Worm (Caenorhabditis elegans): ENCODE results near the gene ZK813.7.

The ZK813.7 gene

DNA sequence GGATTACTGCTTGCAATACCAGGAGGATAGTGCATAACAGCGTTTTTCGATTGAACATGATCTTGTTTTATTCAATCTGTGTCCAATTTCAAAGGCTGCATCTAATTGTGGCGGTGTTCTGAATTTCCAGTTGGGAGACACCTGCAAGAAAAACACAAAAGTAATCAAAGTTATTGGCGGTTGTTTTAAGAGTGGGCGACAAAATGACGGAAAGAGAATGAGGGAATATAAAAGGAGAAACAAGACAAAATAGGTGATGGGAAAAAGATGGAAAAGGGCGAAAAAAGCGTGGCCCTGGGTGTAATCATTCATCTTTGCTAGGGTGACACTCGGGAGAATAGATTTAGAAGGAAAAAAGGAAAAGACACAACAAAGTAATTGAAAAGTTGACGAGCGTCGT is 21.2 kb downstream of the ZK813.7 start, which contains the start of the genes ZK377.15 and sax-3:
Gene ZK377.15 (minus strand): TSS at position 101 of the 400 bp plus-strand sequence.
Gene sax-3 (minus strand): TSS at position 143 of the 400 bp plus-strand sequence.
- TF ChIP-seq hmbx-1 (tag; optimal IDR thresholded peaks at IDR 0.05) (no peak), B0310.2 (tag; optimal IDR thresholded peaks at IDR 0.05) (no peak), tra-4 (tag; optimal IDR thresholded peaks at IDR 0.05) (no peak), tbx-37 (GFP tag; conservative IDR thresholded peaks at IDR 0.05) (no peak), scrt-1 (GFP tag; IDR thresholded peaks at IDR 0.05) (no peak), pes-1 (GFP tag; IDR thresholded peaks at IDR 0.05) (no peak), aly-1 (tag; optimal IDR thresholded peaks at IDR 0.05) (no peak), flt-1 (GFP tag; IDR thresholded peaks at IDR 0.05) (no peak)

DNA sequence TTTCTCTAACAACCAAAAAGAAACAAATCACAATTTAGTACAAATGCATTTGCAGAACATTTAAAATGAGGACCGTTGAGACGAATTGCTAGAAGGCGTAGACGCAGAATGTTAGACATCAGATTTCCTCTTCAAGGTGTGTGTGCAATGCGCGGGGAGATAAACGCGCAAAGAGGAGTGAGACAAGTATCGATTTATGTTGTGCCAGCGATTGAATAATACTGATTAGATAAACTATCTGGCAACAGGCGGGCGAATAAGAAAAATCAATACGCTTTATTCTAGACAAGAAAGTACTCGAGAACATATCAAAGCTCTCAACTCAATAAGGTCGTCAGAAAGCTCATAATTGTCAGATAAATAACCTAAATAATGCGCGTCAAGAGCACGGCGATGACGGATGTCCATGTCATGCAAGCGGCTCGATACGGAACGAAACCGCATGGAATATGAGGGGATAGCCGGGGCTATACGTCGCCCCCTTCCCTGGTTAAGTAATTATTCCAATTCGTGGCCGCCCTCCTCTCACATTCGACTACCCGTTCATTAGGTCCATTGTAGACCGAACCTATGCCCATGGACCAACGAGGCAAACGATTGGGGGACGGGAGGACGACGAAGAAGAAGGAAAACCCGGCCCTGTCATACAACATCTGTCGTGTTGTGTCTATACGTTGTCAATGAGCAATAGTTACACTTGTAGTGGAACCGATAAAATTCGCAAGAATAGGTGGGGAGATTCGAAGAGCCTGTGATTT is 22.6 kb downstream of the ZK813.7 start:
- TF ChIP-seq hmbx-1 (tag; optimal IDR thresholded peaks at IDR 0.05), result no peak
- TF ChIP-seq hmg-4 (GFP tag; optimal IDR thresholded peaks at IDR 0.05), result peak; percentile 65

DNA sequence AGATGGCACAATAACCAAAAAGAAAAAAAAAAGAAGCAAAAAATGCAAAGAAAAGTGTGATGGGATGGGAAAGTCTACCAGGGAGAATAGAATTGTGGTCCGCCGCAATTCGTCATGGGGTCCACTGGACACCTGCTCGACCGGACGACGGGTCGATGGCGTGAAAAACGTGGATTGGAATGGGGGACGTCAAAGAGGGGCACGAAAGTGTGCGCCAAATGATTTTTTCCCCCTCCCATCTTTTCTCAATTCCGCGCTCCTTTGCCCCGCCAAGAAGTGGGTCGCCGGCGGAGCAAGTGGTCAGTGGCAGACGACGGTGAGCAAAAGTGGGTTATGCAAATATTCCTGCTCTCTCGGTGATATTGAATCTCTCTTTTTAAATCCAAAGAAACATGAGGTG is 23.3 kb downstream of the ZK813.7 start:
- no peak for TF ChIP-seq tbx-11 (GFP tag; IDR thresholded peaks at IDR 0.05)
- no peak for TF ChIP-seq scrt-1 (GFP tag; IDR thresholded peaks at IDR 0.05)
- TF ChIP-seq flt-1 (GFP tag; IDR thresholded peaks at IDR 0.05), result no peak
- TF ChIP-seq aly-1 (tag; optimal IDR thresholded peaks at IDR 0.05), result no peak
- no peak for TF ChIP-seq ets-7 (tag; optimal IDR thresholded peaks at IDR 0.05)
- TF ChIP-seq ceh-13 (GFP tag; optimal IDR thresholded peaks at IDR 0.05), result no peak
- TF ChIP-seq ama-1 (optimal IDR thresholded peaks at IDR 0.05), result no peak
- no peak for TF ChIP-seq tra-4 (tag; optimal IDR thresholded peaks at IDR 0.05)

DNA sequence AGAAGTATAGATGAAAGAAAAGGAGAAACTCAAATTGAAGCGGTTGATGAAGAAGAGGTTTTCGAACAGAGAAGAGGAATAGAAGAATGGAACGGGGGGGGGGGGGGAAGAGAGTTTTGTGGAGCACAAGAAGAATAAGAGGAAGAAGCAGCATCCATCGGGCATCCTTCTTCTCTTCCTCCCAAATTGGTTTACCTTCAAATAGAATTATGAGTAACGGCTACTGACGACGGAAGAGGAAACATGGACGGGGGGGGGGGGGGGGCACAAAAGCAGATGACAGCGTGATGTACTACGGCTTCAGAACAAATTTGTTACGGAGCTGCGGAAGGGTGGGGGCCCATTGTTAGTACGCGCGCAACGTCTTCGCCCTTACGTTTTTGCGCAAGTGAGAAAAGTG is 24.7 kb downstream of the ZK813.7 start:
- TF ChIP-seq tbx-11 (GFP tag; IDR thresholded peaks at IDR 0.05) (no peak), ceh-13 (GFP tag; optimal IDR thresholded peaks at IDR 0.05) (no peak), pes-1 (GFP tag; IDR thresholded peaks at IDR 0.05) (no peak), hmg-4 (GFP tag; optimal IDR thresholded peaks at IDR 0.05) (no peak), B0310.2 (tag; optimal IDR thresholded peaks at IDR 0.05) (no peak), hmbx-1 (tag; optimal IDR thresholded peaks at IDR 0.05) (no peak), ama-1 (optimal IDR thresholded peaks at IDR 0.05) (no peak), aly-1 (tag; optimal IDR thresholded peaks at IDR 0.05) (no peak), F13C5.2 (tag; optimal IDR thresholded peaks at IDR 0.05) (no peak)

DNA sequence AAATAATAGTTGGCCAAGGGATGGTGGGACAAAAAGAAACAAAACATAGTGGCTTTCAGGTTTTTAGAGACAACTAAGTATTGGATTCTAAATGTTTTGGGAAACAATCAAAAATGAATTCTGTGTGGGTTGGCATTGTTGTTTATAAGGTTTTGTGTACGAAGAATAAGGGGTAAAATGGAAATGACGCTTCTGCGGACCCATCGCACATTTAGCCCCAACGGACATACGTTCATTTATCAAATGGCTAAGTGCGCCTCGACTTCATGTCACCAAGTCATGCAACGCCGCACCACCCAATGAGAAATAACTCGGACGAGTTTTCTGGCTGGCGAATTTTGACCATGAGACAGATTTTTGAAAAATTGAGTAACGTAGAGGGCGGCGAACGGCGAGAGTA is 25.7 kb downstream of the ZK813.7 start:
- TF ChIP-seq hmg-4 (GFP tag; optimal IDR thresholded peaks at IDR 0.05), result no peak
- TF ChIP-seq tbx-11 (GFP tag; IDR thresholded peaks at IDR 0.05), result no peak
- TF ChIP-seq hmbx-1 (tag; optimal IDR thresholded peaks at IDR 0.05), result no peak
- TF ChIP-seq ama-1 (optimal IDR thresholded peaks at IDR 0.05), result no peak
- no peak for TF ChIP-seq scrt-1 (GFP tag; IDR thresholded peaks at IDR 0.05)
- TF ChIP-seq pes-1 (GFP tag; IDR thresholded peaks at IDR 0.05), result no peak
- no peak for TF ChIP-seq B0310.2 (tag; optimal IDR thresholded peaks at IDR 0.05)
- no peak for TF ChIP-seq aly-1 (tag; optimal IDR thresholded peaks at IDR 0.05)

DNA sequence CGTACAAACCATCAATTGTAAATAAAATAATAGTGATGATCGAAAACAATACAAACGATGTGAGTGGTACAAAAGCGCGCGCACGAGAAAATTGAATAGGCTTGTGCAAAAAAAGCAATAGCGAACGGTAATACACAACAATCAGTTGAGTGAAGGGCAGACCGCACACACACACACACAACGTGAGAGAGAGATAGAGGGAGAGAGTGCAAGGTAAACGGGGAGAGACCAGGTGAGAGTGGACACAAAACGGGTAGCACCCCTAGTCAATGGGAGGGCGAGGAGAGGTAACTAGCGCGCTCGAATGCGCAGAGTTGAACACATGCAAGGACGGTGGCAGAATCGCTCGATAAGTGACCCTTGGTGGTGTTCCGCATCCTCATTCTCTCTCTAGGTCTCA is 27.6 kb downstream of the ZK813.7 start:
- TF ChIP-seq hmbx-1 (tag; optimal IDR thresholded peaks at IDR 0.05), result no peak
- peak; percentile 5 for TF ChIP-seq B0310.2 (tag; optimal IDR thresholded peaks at IDR 0.05)
- no peak for TF ChIP-seq ceh-13 (GFP tag; optimal IDR thresholded peaks at IDR 0.05)
- TF ChIP-seq ceh-36 (tag; optimal IDR thresholded peaks at IDR 0.05), result no peak
- no peak for TF ChIP-seq F13C5.2 (tag; optimal IDR thresholded peaks at IDR 0.05)
- 0 out of 2 replicates have a peak, but pooled peaks have one; percentile 26 for TF ChIP-seq pes-1 (GFP tag; IDR thresholded peaks at IDR 0.05)
- TF ChIP-seq tra-4 (tag; optimal IDR thresholded peaks at IDR 0.05), result no peak
- TF ChIP-seq sea-1 (GFP tag; conservative IDR thresholded peaks at IDR 0.05), result 0 out of 2 replicates have a peak, but pooled peaks have one; percentile 30
- TF ChIP-seq aly-1 (tag; optimal IDR thresholded peaks at IDR 0.05), result peak; percentile 2
- TF ChIP-seq hnd-1 (tag; optimal IDR thresholded peaks at IDR 0.05), result no peak
- TF ChIP-seq scrt-1 (GFP tag; IDR thresholded peaks at IDR 0.05), result no peak
- TF ChIP-seq hmg-4 (GFP tag; optimal IDR thresholded peaks at IDR 0.05), result peak; percentile 84
- TF ChIP-seq tbx-11 (GFP tag; IDR thresholded peaks at IDR 0.05), result 0 out of 2 replicates have a peak, but pooled peaks have one; percentile 33
- TF ChIP-seq flt-1 (GFP tag; IDR thresholded peaks at IDR 0.05), result no peak
- TF ChIP-seq ets-7 (tag; optimal IDR thresholded peaks at IDR 0.05), result no peak
- no peak for TF ChIP-seq tbx-37 (GFP tag; conservative IDR thresholded peaks at IDR 0.05)
- no peak for TF ChIP-seq ama-1 (optimal IDR thresholded peaks at IDR 0.05)

DNA sequence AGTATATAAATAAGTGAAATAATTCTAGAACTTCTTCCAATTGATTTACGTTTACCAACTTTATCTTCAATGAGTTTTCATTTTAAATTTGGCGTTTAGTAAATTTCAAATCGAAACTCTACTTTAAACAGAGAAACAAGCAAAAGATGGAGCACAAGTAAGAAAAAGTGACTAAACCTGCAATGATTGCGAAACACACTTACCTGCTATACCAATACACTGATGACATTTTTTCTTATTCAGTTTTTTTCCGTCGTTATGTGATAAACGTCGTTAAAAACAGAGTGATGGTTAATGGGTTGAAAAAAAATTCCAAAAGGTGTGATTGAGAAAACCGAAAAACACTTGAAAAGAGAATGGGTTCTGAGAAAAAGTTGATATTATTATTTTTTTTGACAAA is 29.2 kb downstream of the ZK813.7 start:
- TF ChIP-seq ceh-36 (tag; optimal IDR thresholded peaks at IDR 0.05) (no peak), flt-1 (GFP tag; IDR thresholded peaks at IDR 0.05) (no peak), hmg-4 (GFP tag; optimal IDR thresholded peaks at IDR 0.05) (no peak), tbx-37 (GFP tag; conservative IDR thresholded peaks at IDR 0.05) (no peak), ceh-13 (GFP tag; optimal IDR thresholded peaks at IDR 0.05) (no peak), aly-1 (tag; optimal IDR thresholded peaks at IDR 0.05) (no peak), B0310.2 (tag; optimal IDR thresholded peaks at IDR 0.05) (no peak), pes-1 (GFP tag; IDR thresholded peaks at IDR 0.05) (no peak), tbx-11 (GFP tag; IDR thresholded peaks at IDR 0.05) (no peak), hnd-1 (tag; optimal IDR thresholded peaks at IDR 0.05) (no peak), tra-4 (tag; optimal IDR thresholded peaks at IDR 0.05) (no peak), scrt-1 (GFP tag; IDR thresholded peaks at IDR 0.05) (no peak), sea-1 (GFP tag; conservative IDR thresholded peaks at IDR 0.05) (no peak), ets-7 (tag; optimal IDR thresholded peaks at IDR 0.05) (no peak), ama-1 (optimal IDR thresholded peaks at IDR 0.05) (no peak)

DNA sequence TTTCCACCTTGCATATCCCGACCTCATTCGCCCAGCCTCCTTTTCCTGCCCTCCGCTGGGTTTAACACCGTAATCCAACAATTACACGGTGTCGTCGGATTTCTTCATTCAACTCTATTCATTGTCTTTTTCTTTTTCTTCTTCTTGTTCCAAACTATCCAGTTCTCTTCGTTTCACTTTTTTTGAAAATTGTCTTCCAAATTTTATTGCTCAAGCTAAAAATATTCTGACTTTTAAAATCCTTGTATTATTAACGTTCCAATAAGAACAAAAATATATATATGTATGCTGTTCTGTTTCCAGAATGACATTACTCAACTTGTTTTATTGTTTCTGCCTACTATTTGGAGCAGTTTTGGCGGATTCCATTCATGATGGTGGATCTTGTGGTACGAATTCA is 35.3 kb downstream of the ZK813.7 start, which contains the start of gene wrt-6:
Gene wrt-6 (plus strand): TSS at position 301 of the 400 bp plus-strand sequence.
- TF ChIP-seq ceh-13 (GFP tag; optimal IDR thresholded peaks at IDR 0.05) (no peak), ceh-36 (tag; optimal IDR thresholded peaks at IDR 0.05) (no peak), ets-7 (tag; optimal IDR thresholded peaks at IDR 0.05) (no peak), pes-1 (GFP tag; IDR thresholded peaks at IDR 0.05) (no peak), B0310.2 (tag; optimal IDR thresholded peaks at IDR 0.05) (no peak), tbx-37 (GFP tag; conservative IDR thresholded peaks at IDR 0.05) (no peak), ama-1 (optimal IDR thresholded peaks at IDR 0.05) (no peak), hmg-4 (GFP tag; optimal IDR thresholded peaks at IDR 0.05) (no peak), sea-1 (GFP tag; conservative IDR thresholded peaks at IDR 0.05) (no peak), hnd-1 (tag; optimal IDR thresholded peaks at IDR 0.05) (no peak), scrt-1 (GFP tag; IDR thresholded peaks at IDR 0.05) (no peak), aly-1 (tag; optimal IDR thresholded peaks at IDR 0.05) (no peak), tbx-11 (GFP tag; IDR thresholded peaks at IDR 0.05) (no peak), flt-1 (GFP tag; IDR thresholded peaks at IDR 0.05) (no peak), hmbx-1 (tag; optimal IDR thresholded peaks at IDR 0.05) (no peak), tra-4 (tag; optimal IDR thresholded peaks at IDR 0.05) (no peak), F13C5.2 (tag; optimal IDR thresholded peaks at IDR 0.05) (no peak)

Measured in whole organism, early embryonic.